Fruit fly (Drosophila melanogaster) whole organism, embryonic: ENCODE measurements around the gene Zip89B.

Experiments used
- Atf3 ChIP-seq: fragments of 200-800 bp; sonication (Bioruptor generic); optimal IDR thresholded peaks from 3 replicates; lab custom pipeline; 2016; ENCODE audit warnings: missing biosample characterization, missing genetic modification characterization
- CG10366 ChIP-seq: fragments of 200-800 bp; sonication (Bioruptor generic); IDR thresholded peaks from 2 replicates; pipeline ENCODE4 v1.3.6; 2022; ENCODE audit warnings: missing biosample characterization, missing genetic modification characterization
- CG11723 ChIP-seq: fragments of 200-800 bp; sonication (Bioruptor generic); optimal IDR thresholded peaks from 2 replicates; lab custom pipeline; 2017; ENCODE audit warnings: missing biosample characterization, mild to moderate bottlenecking, missing genetic modification characterization
- CG13287 ChIP-seq: fragments of 200-800 bp; sonication (Bioruptor generic); IDR thresholded peaks from 2 replicates; pipeline ENCODE4 v1.3.6; 2022; ENCODE audit warnings: missing biosample characterization, missing genetic modification characterization; ENCODE audit not compliant: partially characterized antibody
- CG13424 ChIP-seq: fragments of 200-800 bp; sonication (Bioruptor generic); optimal IDR thresholded peaks from 2 replicates; lab custom pipeline; 2019; ENCODE audit warnings: missing biosample characterization, mild to moderate bottlenecking, missing genetic modification characterization, moderate library complexity
- CG1529 ChIP-seq: fragments of 200-800 bp; sonication (Bioruptor generic); optimal IDR thresholded peaks from 3 replicates; lab custom pipeline; 2018; ENCODE audit warnings: missing biosample characterization, missing genetic modification characterization
- CG17328 ChIP-seq: fragments of 200-800 bp; sonication (Bioruptor generic); IDR thresholded peaks from 2 replicates; pipeline ENCODE4 v1.3.6; 2022; ENCODE audit warnings: missing biosample characterization, missing genetic modification characterization
- CG17568 ChIP-seq: fragments of 200-800 bp; sonication (Bioruptor generic); optimal IDR thresholded peaks from 2 replicates; lab custom pipeline; 2018; ENCODE audit warnings: missing biosample characterization, mild to moderate bottlenecking, missing genetic modification characterization, moderate library complexity
- CG17829 ChIP-seq: fragments of 200-800 bp; optimal IDR thresholded peaks from 2 replicates; lab custom pipeline; 2019; ENCODE audit warnings: missing biosample characterization, mild to moderate bottlenecking, missing genetic modification characterization, moderate library complexity
- CG18262 ChIP-seq: fragments of 200-800 bp; optimal IDR thresholded peaks from 3 replicates; lab custom pipeline; 2019; ENCODE audit warnings: missing biosample characterization, mild to moderate bottlenecking, missing genetic modification characterization, moderate library complexity
- CG2129 ChIP-seq: fragments of 200-800 bp; sonication (Bioruptor generic); IDR thresholded peaks from 2 replicates; pipeline ENCODE4 v1.3.6; 2022; ENCODE audit warnings: missing biosample characterization, missing genetic modification characterization; ENCODE audit not compliant: partially characterized antibody
- CG2712 ChIP-seq: fragments of 200-800 bp; optimal IDR thresholded peaks from 3 replicates; lab custom pipeline; 2019; ENCODE audit warnings: missing biosample characterization, mild to moderate bottlenecking, missing genetic modification characterization, moderate library complexity
- CG30020 ChIP-seq: fragments of 200-800 bp; optimal IDR thresholded peaks from 2 replicates; lab custom pipeline; 2019; ENCODE audit warnings: missing biosample characterization, mild to moderate bottlenecking, missing genetic modification characterization, moderate library complexity
- CG31388 ChIP-seq: fragments of 200-800 bp; sonication (Bioruptor generic); optimal IDR thresholded peaks from 2 replicates; lab custom pipeline; 2016; ENCODE audit warnings: missing biosample characterization, missing genetic modification characterization
- CG32532 ChIP-seq: fragments of 200-800 bp; sonication (Bioruptor generic); IDR thresholded peaks from 2 replicates; pipeline ENCODE4 v1.3.6; 2022; ENCODE audit warnings: missing biosample characterization, missing genetic modification characterization
- CG3995 ChIP-seq: fragments of 200-800 bp; sonication (Bioruptor generic); optimal IDR thresholded peaks from 3 replicates; lab custom pipeline; 2016; ENCODE audit warnings: missing biosample characterization, missing genetic modification characterization
- CG4854 ChIP-seq: fragments of 200-800 bp; sonication (Bioruptor generic); optimal IDR thresholded peaks from 2 replicates; lab custom pipeline; 2016; ENCODE audit warnings: missing biosample characterization, missing genetic modification characterization, inconsistent platforms
- Dp ChIP-seq: fragments of 200-800 bp; sonication (Bioruptor generic); optimal IDR thresholded peaks from 2 replicates; lab custom pipeline; 2018; ENCODE audit warnings: missing biosample characterization, mild to moderate bottlenecking, missing genetic modification characterization, moderate library complexity
- Fer1 ChIP-seq: fragments of 200-800 bp; sonication (Bioruptor generic); optimal IDR thresholded peaks from 2 replicates; lab custom pipeline; 2017; ENCODE audit warnings: missing biosample characterization, mild to moderate bottlenecking, missing genetic modification characterization
- Max ChIP-seq: fragments of 200-800 bp; sonication (Bioruptor generic); optimal IDR thresholded peaks from 2 replicates; lab custom pipeline; 2016; ENCODE audit warnings: missing biosample characterization, mild to moderate bottlenecking, missing genetic modification characterization
- Myb ChIP-seq: fragments of 200-800 bp; sonication (Bioruptor generic); optimal IDR thresholded peaks from 2 replicates; lab custom pipeline; 2016; ENCODE audit warnings: missing biosample characterization, missing genetic modification characterization
- Nf-YC ChIP-seq: fragments of 200-800 bp; optimal IDR thresholded peaks from 3 replicates; lab custom pipeline; 2019; ENCODE audit warnings: missing biosample characterization, mild to moderate bottlenecking, missing genetic modification characterization, moderate library complexity
- Rfx ChIP-seq: fragments of 200-800 bp; sonication (Bioruptor generic); IDR thresholded peaks from 2 replicates; pipeline ENCODE4 v1.3.6; 2022; ENCODE audit warnings: missing biosample characterization, missing genetic modification characterization
- Stat92E ChIP-seq, 3 experiments: fragments of >200 bp in 2 of 3; fragments of 200-800 bp in 1 of 3; sonication (Bioruptor generic) in 1 of 3; optimal IDR thresholded peaks; 2 replicates each; lab custom pipeline; 2017 to 2019; ENCODE audit warnings: missing biosample characterization in 3 of 3, missing genetic modification characterization in 3 of 3, mild to moderate bottlenecking in 1 of 3, moderate library complexity in 1 of 3
- Xbp1 ChIP-seq: fragments of 200-800 bp; sonication (Bioruptor generic); optimal IDR thresholded peaks from 3 replicates; lab custom pipeline; 2016; ENCODE audit warnings: missing biosample characterization, mild to moderate bottlenecking, missing genetic modification characterization
- Xrp1 ChIP-seq: fragments of 200-800 bp; sonication (Bioruptor generic); IDR thresholded peaks from 2 replicates; pipeline ENCODE4 v1.3.6; 2022; ENCODE audit warnings: missing biosample characterization, missing genetic modification characterization
- amos ChIP-seq: fragments of 200-800 bp; sonication (Bioruptor generic); IDR thresholded peaks from 2 replicates; pipeline ENCODE4 v1.3.6; 2022; ENCODE audit warnings: missing biosample characterization, missing genetic modification characterization; ENCODE audit not compliant: partially characterized antibody
- bowl ChIP-seq: fragments of 200-800 bp; sonication (Bioruptor generic); IDR thresholded peaks from 2 replicates; pipeline ENCODE4 v1.3.6; 2022; ENCODE audit warnings: missing biosample characterization, missing genetic modification characterization
- cg ChIP-seq: fragments of 200-800 bp; sonication (Bioruptor generic); optimal IDR thresholded peaks from 3 replicates; lab custom pipeline; 2019; ENCODE audit warnings: missing biosample characterization, mild to moderate bottlenecking, missing genetic modification characterization, moderate library complexity
- chif ChIP-seq, 2 experiments: fragments of 200-800 bp; sonication (Bioruptor generic); optimal IDR thresholded peaks; 3 replicates each; lab custom pipeline; 2016; ENCODE audit warnings: missing biosample characterization in 2 of 2, missing genetic modification characterization in 2 of 2
- chinmo ChIP-seq: fragments of 200-800 bp; sonication (Bioruptor generic); IDR thresholded peaks from 4 replicates; pipeline ENCODE4 v1.3.6; 2022; ENCODE audit warnings: missing biosample characterization, missing genetic modification characterization; ENCODE audit not compliant: partially characterized antibody
- cwo ChIP-seq: fragments of 200-800 bp; sonication (Bioruptor generic); optimal IDR thresholded peaks from 3 replicates; lab custom pipeline; 2017; ENCODE audit warnings: missing biosample characterization, missing genetic modification characterization, mild to moderate bottlenecking, moderate library complexity, missing genetic modification reagents
- dmrt11E ChIP-seq: fragments of 200-800 bp; sonication (Bioruptor generic); optimal IDR thresholded peaks from 3 replicates; lab custom pipeline; 2018; ENCODE audit warnings: missing biosample characterization, mild to moderate bottlenecking, missing genetic modification characterization, moderate library complexity
- dpn ChIP-seq, 2 experiments: fragments of 200-800 bp; sonication (Bioruptor generic); optimal IDR thresholded peaks; 3 replicates each; lab custom pipeline; 2016; ENCODE audit warnings: missing biosample characterization in 2 of 2, missing genetic modification characterization in 2 of 2
- her ChIP-seq: fragments of 200-800 bp; sonication (Bioruptor generic); optimal IDR thresholded peaks from 2 replicates; lab custom pipeline; 2016; ENCODE audit warnings: missing biosample characterization, missing genetic modification characterization
- hkb ChIP-seq, 2 experiments: fragments of 200-800 bp in 1 of 2; fragments of >200 bp in 1 of 2; sonication (Bioruptor generic) in 1 of 2; IDR thresholded peaks in 1 of 2; optimal IDR thresholded peaks in 1 of 2; 2 replicates each; pipeline versions ENCODE4 v1.3.6 to Lab custom; 2017 to 2022; ENCODE audit warnings: missing biosample characterization in 1 of 2, missing genetic modification characterization in 1 of 2
- knrl ChIP-seq: fragments of 200-800 bp; sonication (Bioruptor generic); IDR thresholded peaks from 3 replicates; pipeline ENCODE4 v1.3.6; 2022; ENCODE audit warnings: missing biosample characterization, missing genetic modification characterization; ENCODE audit not compliant: partially characterized antibody
- lbe ChIP-seq: fragments of 200-800 bp; sonication (Bioruptor generic); optimal IDR thresholded peaks from 2 replicates; lab custom pipeline; 2016; ENCODE audit warnings: missing biosample characterization, mild to moderate bottlenecking, missing genetic modification characterization
- phol ChIP-seq: fragments of 200-800 bp; sonication (Bioruptor generic); optimal IDR thresholded peaks from 3 replicates; lab custom pipeline; 2018; ENCODE audit warnings: missing biosample characterization, mild to moderate bottlenecking, missing genetic modification characterization, moderate library complexity
- pros ChIP-seq: fragments of 200-800 bp; sonication (Bioruptor generic); optimal IDR thresholded peaks from 3 replicates; lab custom pipeline; 2019; ENCODE audit warnings: missing biosample characterization, mild to moderate bottlenecking, missing genetic modification characterization, moderate library complexity
- scrt ChIP-seq: fragments of 200-800 bp; sonication (Bioruptor generic); optimal IDR thresholded peaks from 2 replicates; lab custom pipeline; 2018; ENCODE audit warnings: missing biosample characterization, mild to moderate bottlenecking, missing genetic modification characterization, moderate library complexity
- sna ChIP-seq: fragments of 200-800 bp; sonication (Bioruptor generic); IDR thresholded peaks from 2 replicates; pipeline ENCODE4 v1.3.6; 2022; ENCODE audit warnings: missing biosample characterization, missing genetic modification characterization; ENCODE audit not compliant: partially characterized antibody
- sqz ChIP-seq: fragments of 200-800 bp; sonication (Bioruptor generic); optimal IDR thresholded peaks from 3 replicates; lab custom pipeline; 2018; ENCODE audit warnings: missing biosample characterization, mild to moderate bottlenecking, missing genetic modification characterization
- stwl ChIP-seq: fragments of 200-800 bp; sonication (Bioruptor generic); optimal IDR thresholded peaks from 3 replicates; lab custom pipeline; 2018; ENCODE audit warnings: missing biosample characterization, mild to moderate bottlenecking, missing genetic modification characterization, moderate library complexity
- vvl ChIP-seq: fragments of 200-800 bp; sonication (Bioruptor generic); IDR thresholded peaks from 2 replicates; pipeline ENCODE4 v1.3.6; 2022; ENCODE audit warnings: missing biosample characterization, missing genetic modification characterization
- zfh1 ChIP-seq: fragments of 200-800 bp; sonication (Bioruptor generic); IDR thresholded peaks from 3 replicates; pipeline ENCODE4 v1.3.6; 2022; ENCODE audit warnings: missing biosample characterization, missing genetic modification characterization

Gene Zip89B

DNA sequence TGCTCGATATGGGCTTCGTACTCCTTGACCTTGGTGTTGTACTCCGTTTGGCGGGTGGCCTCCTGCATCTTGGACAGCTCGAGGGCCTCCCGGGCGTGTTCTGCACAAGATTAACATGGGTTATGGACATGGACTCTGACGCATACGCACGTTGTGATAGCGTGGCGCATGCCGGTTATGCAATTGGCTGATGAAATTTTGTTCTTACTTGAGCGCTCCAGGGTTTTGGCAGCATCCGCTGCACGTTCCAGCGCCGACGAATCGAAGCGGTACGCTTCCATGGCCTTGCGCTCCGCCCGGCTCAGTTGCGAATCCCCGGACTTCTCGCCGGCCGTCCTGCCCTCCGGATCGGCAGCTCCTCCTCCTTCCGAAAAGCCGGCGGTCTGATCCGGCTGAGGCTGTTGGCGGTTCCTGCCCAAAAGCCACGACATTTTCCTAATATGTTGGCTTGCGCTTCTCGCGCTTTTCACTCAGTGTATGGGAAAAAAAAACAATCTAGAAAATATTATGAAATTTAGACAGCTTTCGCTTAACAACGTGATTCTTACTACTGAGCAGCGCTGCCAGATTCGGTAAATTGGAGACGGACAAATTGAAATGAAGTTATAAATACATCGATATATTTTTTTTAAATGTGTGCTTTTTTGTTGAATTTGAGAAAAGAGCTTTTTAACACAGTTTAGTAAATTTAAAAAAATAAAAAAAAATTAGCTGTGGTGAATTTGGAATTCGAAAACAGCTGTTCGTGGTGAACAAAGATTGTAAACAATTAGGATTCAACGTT is 41.8 kb upstream of the Zip89B start, which contains the start of the genes bor and asun (continued):
- TF ChIP-seq hkb (optimal IDR thresholded peaks at IDR 0.05; lab: Kevin White, UChicago) = no peak
- TF ChIP-seq hkb (GFP tag; IDR thresholded peaks at IDR 0.05; lab: Robert Waterston, UW) = 0 out of 2 replicates have a peak, but pooled peaks have one; percentile 9
- no peak for TF ChIP-seq cg (GFP tag; lab: Kevin White, UChicago)
- TF ChIP-seq dmrt11E = peak; percentile 19
- TF ChIP-seq bowl (GFP tag; lab: Robert Waterston, UW) = no peak
- peak in 1 of 2 experiments; percentile 17 for TF ChIP-seq chif (GFP tag; optimal IDR thresholded peaks at IDR 0.05; lab: Kevin White, UChicago)
- TF ChIP-seq Nf-YC (tag; lab: Kevin White, UChicago) = peak; percentile 53
- TF ChIP-seq dpn (GFP tag; optimal IDR thresholded peaks at IDR 0.05; lab: Kevin White, UChicago) = peak; percentile 20 to 31
- peak; percentile 50; the same call in 1 of the 2 replicates for TF ChIP-seq CG32532 (GFP tag; lab: Robert Waterston, UW)
- 0 out of 3 replicates have a peak, but pooled peaks have one; percentile 45 for TF ChIP-seq zfh1 (GFP tag; lab: Robert Waterston, UW)
- TF ChIP-seq CG2129 = peak; percentile 21; the same call in 1 of the 2 replicates
- TF ChIP-seq pros (GFP tag; lab: Kevin White, UChicago) = no peak
- TF ChIP-seq Fer1 (GFP tag; lab: Kevin White, UChicago) = peak; percentile 59
- peak; percentile 70 for TF ChIP-seq Dp
- TF ChIP-seq CG30020 (tag; lab: Kevin White, UChicago) = no peak
- TF ChIP-seq CG1529 = no peak
- TF ChIP-seq Xrp1 (GFP tag; lab: Robert Waterston, UW) = peak; percentile 57
- TF ChIP-seq CG2712 = peak; percentile 56
- TF ChIP-seq stwl (tag; lab: Kevin White, UChicago) = peak; percentile 10
- no peak for TF ChIP-seq CG10366 (GFP tag; lab: Robert Waterston, UW)
- peak; percentile 92 for TF ChIP-seq sqz (GFP tag; lab: Kevin White, UChicago)
- TF ChIP-seq CG18262 (tag; lab: Kevin White, UChicago) = peak; percentile 30
- TF ChIP-seq CG11723 = no peak
- TF ChIP-seq vvl (GFP tag; lab: Robert Waterston, UW) = peak; percentile 43; the same call in 1 of the 2 replicates
- no peak for TF ChIP-seq scrt (GFP tag; lab: Kevin White, UChicago)
- TF ChIP-seq CG31388 (GFP tag; lab: Kevin White, UChicago) = no peak
- TF ChIP-seq lbe (GFP tag; lab: Kevin White, UChicago) = peak; percentile 79
- peak; percentile 46 for TF ChIP-seq Rfx (GFP tag; lab: Robert Waterston, UW)
- peak; percentile 94 for TF ChIP-seq CG3995 (GFP tag; lab: Kevin White, UChicago)
- TF ChIP-seq amos = peak; percentile 83; the same call in 1 of the 2 replicates
- TF ChIP-seq CG13424 (tag; lab: Kevin White, UChicago) = peak; percentile 12
- no peak for TF ChIP-seq phol (tag; lab: Kevin White, UChicago)
- TF ChIP-seq knrl = peak; percentile 73
- peak; percentile 40 for TF ChIP-seq Myb
- TF ChIP-seq Xbp1 = peak; percentile 19
- peak; percentile 28 for TF ChIP-seq CG17829 (tag; lab: Kevin White, UChicago)
- TF ChIP-seq her (GFP tag; lab: Kevin White, UChicago) = peak; percentile 19
- TF ChIP-seq chinmo (GFP tag; lab: Robert Waterston, UW) = peak; percentile 65; the same call in 1 of the 4 replicates
- peak in 1 of 3 experiments; percentile 41 for TF ChIP-seq Stat92E (GFP tag; optimal IDR thresholded peaks at IDR 0.05; lab: Kevin White, UChicago)
- no peak for TF ChIP-seq Atf3 (GFP tag; lab: Kevin White, UChicago)
- peak; percentile 66 for TF ChIP-seq Max (GFP tag; lab: Kevin White, UChicago)
- TF ChIP-seq cwo (GFP tag; lab: Kevin White, UChicago) = no peak
- peak; percentile 4 for TF ChIP-seq CG4854
- no peak for TF ChIP-seq CG17568
- TF ChIP-seq CG13287 (GFP tag; lab: Robert Waterston, UW) = peak; percentile 89
- TF ChIP-seq sna (GFP tag; lab: Robert Waterston, UW) = peak; percentile 64
- TF ChIP-seq CG17328 (GFP tag; lab: Robert Waterston, UW) = peak; percentile 19; the same call in 1 of the 2 replicates
